Worm (Caenorhabditis elegans) whole organism, L4 larva: ENCODE results near the gene sulp-5.

Experiments used
- fkh-10 ChIP-seq: fragments of 150-350 bp; optimal IDR thresholded peaks from 2 replicates; lab custom pipeline; 2014; ENCODE audit warnings: missing biosample characterization, missing genetic modification reagents, missing genetic modification characterization
- mdl-1 ChIP-seq, 2 experiments: fragments of 150-350 bp in 1 of 2; sonication (generic microtip) in 1 of 2; optimal IDR thresholded peaks; 2 replicates each; lab custom pipeline; 2014 to 2017; ENCODE audit warnings: missing biosample characterization in 2 of 2, missing genetic modification characterization in 2 of 2
- mep-1 ChIP-seq: fragments of 150-350 bp; sonication (generic microtip); optimal IDR thresholded peaks from 3 replicates; lab custom pipeline; 2014; ENCODE audit warnings: missing biosample characterization, missing genetic modification characterization
- nhr-77 ChIP-seq: fragments of 150-350 bp; optimal IDR thresholded peaks from 2 replicates; lab custom pipeline; 2014; ENCODE audit warnings: missing biosample characterization, missing genetic modification characterization
- zfp-2 ChIP-seq: sonication (generic microtip); optimal IDR thresholded peaks from 2 replicates; lab custom pipeline; 2016; ENCODE audit warnings: mild to moderate bottlenecking, missing genetic modification characterization, missing compliant biosample characterization

DNA sequence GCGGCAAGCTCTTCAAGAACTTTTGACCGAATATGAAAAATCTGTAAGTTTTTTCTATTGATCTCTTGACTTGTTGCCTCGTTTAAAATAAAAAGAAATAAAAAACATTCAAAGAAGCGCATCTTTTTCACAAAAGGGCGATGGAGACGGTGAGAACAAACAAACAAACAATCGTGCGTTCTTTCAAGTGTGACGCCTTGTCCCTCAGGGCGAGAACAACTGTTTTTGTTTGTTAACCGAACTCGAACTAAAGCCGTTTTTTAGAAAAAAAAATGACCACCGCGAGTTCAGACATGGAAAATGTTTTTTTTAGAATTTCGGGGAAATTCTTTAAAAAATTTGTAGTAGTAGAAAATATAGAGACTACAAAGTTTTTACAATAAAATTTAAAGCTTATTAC lies 32.9 kb upstream of the sulp-5 start:
- TF ChIP-seq zfp-2 (tag; lab: Kevin White, UChicago) (no peak), nhr-77 (no peak), mep-1 (tag; lab: Kevin White, UChicago) (no peak), fkh-10 (no peak), mdl-1 (tag; optimal IDR thresholded peaks at IDR 0.05; lab: Kevin White, UChicago) (no peak)
